Worm (Caenorhabditis elegans): ENCODE results near the gene mbk-1.

DNA sequence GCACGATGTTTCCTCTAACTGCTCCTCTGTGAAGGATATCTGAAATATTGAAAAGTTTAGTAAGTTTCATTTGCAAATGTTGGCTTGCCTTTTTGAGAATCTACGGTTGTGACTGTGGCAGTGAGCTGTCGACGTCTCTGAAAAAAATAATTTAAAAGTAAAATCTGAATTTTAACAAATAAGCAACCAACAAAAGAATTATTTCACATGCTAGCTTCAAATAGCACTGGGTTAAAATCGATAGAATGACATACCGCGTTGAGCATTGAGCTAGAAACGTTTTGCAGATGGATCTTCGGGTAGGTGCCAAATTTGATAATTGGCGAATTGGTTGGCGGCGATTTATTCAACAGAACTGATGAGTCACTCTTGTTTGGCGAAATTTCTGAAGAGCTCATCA lies 47.4 kb upstream of the mbk-1 start, which contains the start of gene F31F6.2:
- TF ChIP-seq nhr-11 (tag; optimal IDR thresholded peaks at IDR 0.05) (no peak), nhr-237 (tag; optimal IDR thresholded peaks at IDR 0.05) (no peak), aly-2 (tag; optimal IDR thresholded peaks at IDR 0.05) (no peak), unc-62 (GFP tag; optimal IDR thresholded peaks at IDR 0.05 in 1 of 2) (no peak), unc-62 (tag; optimal IDR thresholded peaks at IDR 0.05) (no peak), F26F4.8 (GFP tag; conservative IDR thresholded peaks at IDR 0.05) (no peak), ama-1 (optimal IDR thresholded peaks at IDR 0.05) (no peak), skn-1 (tag; optimal IDR thresholded peaks at IDR 0.05) (no peak), tra-1 (GFP tag; IDR thresholded peaks at IDR 0.05) (no peak)
